Fruit fly (Drosophila melanogaster) whole organism, prepupa: ENCODE data around the gene Baldspot.

Experiments
- CG10669 ChIP-seq: fragments of 200-800 bp; sonication (Bioruptor generic); optimal IDR thresholded peaks from 3 replicates; lab custom pipeline; 2018; ENCODE audit warnings: missing biosample characterization, mild to moderate bottlenecking, missing genetic modification characterization, moderate library complexity
- CG11294 ChIP-seq: fragments of 200-800 bp; sonication (Bioruptor generic); IDR thresholded peaks from 2 replicates; pipeline ENCODE4 v1.3.6; 2022; ENCODE audit warnings: missing biosample characterization, missing genetic modification characterization
- CG11762 ChIP-seq: fragments of 200-800 bp; sonication (Bioruptor generic); optimal IDR thresholded peaks from 3 replicates; lab custom pipeline; 2016; ENCODE audit warnings: missing biosample characterization, missing genetic modification characterization; ENCODE audit not compliant: insufficient read depth
- CG11902 ChIP-seq: fragments of 200-800 bp; sonication (Bioruptor generic); optimal IDR thresholded peaks from 3 replicates; lab custom pipeline; 2016; ENCODE audit warnings: missing biosample characterization, missing genetic modification characterization
- CG15336 ChIP-seq: fragments of 200-800 bp; sonication (Bioruptor generic); IDR thresholded peaks from 2 replicates; pipeline ENCODE4 v1.3.6; 2022; ENCODE audit warnings: missing biosample characterization, missing genetic modification characterization
- CG16779 ChIP-seq: fragments of 200-800 bp; sonication (Bioruptor generic); optimal IDR thresholded peaks from 3 replicates; lab custom pipeline; 2017; ENCODE audit warnings: missing biosample characterization, mild to moderate bottlenecking, missing genetic modification characterization
- CG31627 ChIP-seq: fragments of 200-800 bp; sonication (Bioruptor generic); optimal IDR thresholded peaks from 3 replicates; lab custom pipeline; 2016; ENCODE audit warnings: missing biosample characterization, missing genetic modification characterization
- CG4318 ChIP-seq: fragments of 200-800 bp; sonication (Bioruptor generic); optimal IDR thresholded peaks from 3 replicates; lab custom pipeline; 2017; ENCODE audit warnings: missing biosample characterization, mild to moderate bottlenecking, missing genetic modification characterization
- CG6163 ChIP-seq: fragments of 200-800 bp; sonication (Bioruptor generic); IDR thresholded peaks from 3 replicates; pipeline ENCODE4 v1.3.6; 2022; ENCODE audit warnings: missing biosample characterization, missing genetic modification characterization
- CG6276 ChIP-seq: fragments of 200-800 bp; sonication (Bioruptor generic); optimal IDR thresholded peaks from 2 replicates; lab custom pipeline; 2017; ENCODE audit warnings: missing biosample characterization, mild to moderate bottlenecking, missing genetic modification characterization
- CG6808 ChIP-seq: fragments of 200-800 bp; sonication (Bioruptor generic); optimal IDR thresholded peaks from 3 replicates; lab custom pipeline; 2017; ENCODE audit warnings: missing biosample characterization, missing genetic modification characterization, mild to moderate bottlenecking, moderate library complexity, missing genetic modification reagents
- CG6854 ChIP-seq: fragments of 200-800 bp; sonication (Bioruptor generic); optimal IDR thresholded peaks from 2 replicates; lab custom pipeline; 2017; ENCODE audit warnings: missing biosample characterization, mild to moderate bottlenecking, missing genetic modification characterization
- CG7368 ChIP-seq: fragments of 200-800 bp; sonication (Bioruptor generic); optimal IDR thresholded peaks from 3 replicates; lab custom pipeline; 2016; ENCODE audit warnings: missing biosample characterization, missing genetic modification characterization
- CG8119 ChIP-seq: fragments of 200-800 bp; sonication (Bioruptor generic); IDR thresholded peaks from 3 replicates; pipeline ENCODE4 v1.3.6; 2022; ENCODE audit warnings: missing biosample characterization, missing genetic modification characterization
- CG8319 ChIP-seq: fragments of 200-800 bp; sonication (Bioruptor generic); optimal IDR thresholded peaks from 3 replicates; lab custom pipeline; 2016; ENCODE audit warnings: missing biosample characterization, missing genetic modification characterization
- CG8632 ChIP-seq: fragments of 200-800 bp; sonication (Bioruptor generic); optimal IDR thresholded peaks from 3 replicates; lab custom pipeline; 2016; ENCODE audit warnings: missing biosample characterization, missing genetic modification characterization
- CG9139 ChIP-seq: fragments of 200-800 bp; sonication (Bioruptor generic); optimal IDR thresholded peaks from 3 replicates; lab custom pipeline; 2017; ENCODE audit warnings: missing biosample characterization, mild to moderate bottlenecking, missing genetic modification characterization
- Eip75B ChIP-seq: fragments of 200-800 bp; sonication (Bioruptor generic); optimal IDR thresholded peaks from 3 replicates; lab custom pipeline; 2016; ENCODE audit warnings: missing biosample characterization, missing genetic modification characterization
- Eip78C ChIP-seq: fragments of 200-800 bp; sonication (Bioruptor generic); peaks from one replicate; lab custom pipeline; 2016; ENCODE audit warnings: missing biosample characterization, missing genetic modification characterization
- Eip93F ChIP-seq: fragments of 200-800 bp; sonication (Bioruptor generic); optimal IDR thresholded peaks from 2 replicates; lab custom pipeline; 2016; ENCODE audit warnings: missing biosample characterization, mild to moderate bottlenecking, missing genetic modification characterization
- Ets96B ChIP-seq: fragments of 200-800 bp; optimal IDR thresholded peaks from 2 replicates; lab custom pipeline; 2019; ENCODE audit warnings: missing biosample characterization, mild to moderate bottlenecking, missing genetic modification characterization, moderate library complexity
- Gug ChIP-seq: fragments of 200-800 bp; sonication (Bioruptor generic); IDR thresholded peaks from 2 replicates; pipeline ENCODE4 v1.3.6; 2022; ENCODE audit warnings: missing biosample characterization, missing genetic modification characterization
- Hr38 ChIP-seq: sonication (Bioruptor generic); optimal IDR thresholded peaks from 2 replicates; lab custom pipeline; 2016; ENCODE audit warnings: missing biosample characterization, missing genetic modification characterization
- Hr4 ChIP-seq: fragments of 200-800 bp; sonication (Bioruptor generic); optimal IDR thresholded peaks from 3 replicates; lab custom pipeline; 2016; ENCODE audit warnings: missing biosample characterization, missing genetic modification characterization
- Lpt ChIP-seq: fragments of 200-800 bp; sonication (Bioruptor generic); optimal IDR thresholded peaks from 3 replicates; lab custom pipeline; 2016; ENCODE audit warnings: missing biosample characterization, missing genetic modification characterization
- Met ChIP-seq: fragments of 200-800 bp; sonication (Bioruptor generic); optimal IDR thresholded peaks from 3 replicates; lab custom pipeline; 2016; ENCODE audit warnings: missing biosample characterization, missing genetic modification characterization
- Smox ChIP-seq: fragments of 200-800 bp; sonication (Bioruptor generic); optimal IDR thresholded peaks from 3 replicates; lab custom pipeline; 2016; ENCODE audit warnings: missing biosample characterization, missing genetic modification characterization
- Sox102F ChIP-seq: fragments of 200-800 bp; sonication (Bioruptor generic); optimal IDR thresholded peaks from 2 replicates; lab custom pipeline; 2016; ENCODE audit warnings: missing biosample characterization, mild to moderate bottlenecking, missing genetic modification characterization
- Sox14 ChIP-seq: fragments of 200-800 bp; sonication (Bioruptor generic); optimal IDR thresholded peaks from 3 replicates; lab custom pipeline; 2016; ENCODE audit warnings: missing biosample characterization, missing genetic modification characterization
- Sox15 ChIP-seq: fragments of 200-800 bp; sonication (Bioruptor generic); optimal IDR thresholded peaks from 3 replicates; lab custom pipeline; 2016; ENCODE audit warnings: missing biosample characterization, missing genetic modification characterization
- acj6 ChIP-seq: fragments of 200-800 bp; sonication (Bioruptor generic); optimal IDR thresholded peaks from 3 replicates; lab custom pipeline; 2016; ENCODE audit warnings: missing biosample characterization, missing genetic modification characterization
- dac ChIP-seq: fragments of 200-800 bp; sonication (Bioruptor generic); optimal IDR thresholded peaks from 2 replicates; lab custom pipeline; 2017; ENCODE audit warnings: missing biosample characterization, mild to moderate bottlenecking, missing genetic modification characterization
- dsx ChIP-seq: fragments of 200-800 bp; optimal IDR thresholded peaks from 3 replicates; lab custom pipeline; 2019; ENCODE audit warnings: missing biosample characterization, mild to moderate bottlenecking, missing genetic modification characterization, moderate library complexity; ENCODE audit not compliant: poor library complexity, severe bottlenecking
- esn ChIP-seq: fragments of 200-800 bp; sonication (Bioruptor generic); optimal IDR thresholded peaks from 2 replicates; lab custom pipeline; 2016; ENCODE audit warnings: missing biosample characterization, mild to moderate bottlenecking, missing genetic modification characterization, moderate library complexity
- fd59A ChIP-seq: fragments of 200-800 bp; sonication (Bioruptor generic); optimal IDR thresholded peaks from 2 replicates; lab custom pipeline; 2017; ENCODE audit warnings: missing biosample characterization, mild to moderate bottlenecking, missing genetic modification characterization, missing genetic modification reagents
- fd85E ChIP-seq: fragments of 200-800 bp; sonication (Bioruptor generic); optimal IDR thresholded peaks from 3 replicates; lab custom pipeline; 2016; ENCODE audit warnings: missing biosample characterization, missing genetic modification characterization
- fkh ChIP-seq: fragments of 200-800 bp; sonication (Bioruptor generic); optimal IDR thresholded peaks from 3 replicates; lab custom pipeline; 2017; ENCODE audit warnings: missing biosample characterization, mild to moderate bottlenecking, missing genetic modification characterization, moderate library complexity
- lz ChIP-seq: fragments of 200-800 bp; sonication (Bioruptor generic); optimal IDR thresholded peaks from 3 replicates; lab custom pipeline; 2016; ENCODE audit warnings: missing biosample characterization, missing genetic modification characterization
- net ChIP-seq: fragments of 200-800 bp; sonication (Bioruptor generic); optimal IDR thresholded peaks from 3 replicates; lab custom pipeline; 2016; ENCODE audit warnings: missing biosample characterization, missing genetic modification characterization
- pdm3 ChIP-seq: fragments of 200-800 bp; sonication (Bioruptor generic); optimal IDR thresholded peaks from 3 replicates; lab custom pipeline; 2016; ENCODE audit warnings: missing biosample characterization, missing genetic modification characterization
- spab ChIP-seq: fragments of 200-800 bp; sonication (Bioruptor generic); optimal IDR thresholded peaks from 2 replicates; lab custom pipeline; 2017; ENCODE audit warnings: missing biosample characterization, mild to moderate bottlenecking, missing genetic modification characterization, missing genetic modification reagents
- svp ChIP-seq: fragments of 200-800 bp; sonication (Bioruptor generic); peaks from one replicate; lab custom pipeline; 2016; ENCODE audit warnings: missing biosample characterization, missing genetic modification characterization
- vri ChIP-seq: fragments of 200-800 bp; sonication (Bioruptor generic); optimal IDR thresholded peaks from 3 replicates; lab custom pipeline; 2016; ENCODE audit warnings: missing biosample characterization, mild to moderate bottlenecking, missing genetic modification characterization

The Baldspot gene

DNA sequence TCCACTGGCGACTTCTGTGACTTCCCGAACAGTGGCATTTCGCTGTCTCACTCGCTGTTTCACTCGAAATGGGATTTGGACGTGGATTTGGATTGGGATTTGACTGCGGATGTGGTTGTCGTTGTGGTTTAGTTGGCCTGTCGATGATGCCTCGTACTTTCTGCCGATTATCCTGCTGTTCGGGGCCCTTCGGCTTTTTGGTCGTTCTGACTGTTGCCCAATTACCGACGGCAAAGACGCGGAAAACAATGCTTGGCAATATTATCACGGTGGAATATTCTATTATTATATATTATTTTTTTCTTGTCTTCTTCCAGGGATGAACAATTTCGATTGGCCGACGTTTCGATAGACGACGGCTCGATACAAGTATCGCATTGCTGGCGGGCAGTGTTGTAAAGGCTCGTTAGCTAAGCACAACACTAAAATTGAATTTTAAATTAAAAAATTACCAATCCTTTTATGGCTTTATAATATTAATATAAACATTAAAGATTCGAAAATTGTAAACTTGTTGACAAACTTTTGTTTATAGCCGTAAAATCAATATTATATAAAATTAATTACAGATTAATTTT is 46.2 kb downstream of the Baldspot start, which contains the start of gene Mo25 (continued):
- peak; percentile 12 for TF ChIP-seq CG31627 (GFP tag; lab: Kevin White, UChicago)
- TF ChIP-seq Sox102F: peak; percentile 67
- peak; percentile 24 for TF ChIP-seq pdm3 (GFP tag; lab: Kevin White, UChicago)
- peak; percentile 57 for TF ChIP-seq vri (GFP tag; lab: Kevin White, UChicago)
- no peak for TF ChIP-seq CG9139 (GFP tag; lab: Kevin White, UChicago)
- no peak for TF ChIP-seq spab (GFP tag; lab: Kevin White, UChicago)
- no peak for TF ChIP-seq CG11902 (GFP tag; lab: Kevin White, UChicago)
- TF ChIP-seq Eip75B (GFP tag; lab: Kevin White, UChicago): no peak
- TF ChIP-seq Eip93F (GFP tag; lab: Kevin White, UChicago): peak; percentile 59
- peak; percentile 57 for TF ChIP-seq esn (GFP tag; lab: Kevin White, UChicago)

DNA sequence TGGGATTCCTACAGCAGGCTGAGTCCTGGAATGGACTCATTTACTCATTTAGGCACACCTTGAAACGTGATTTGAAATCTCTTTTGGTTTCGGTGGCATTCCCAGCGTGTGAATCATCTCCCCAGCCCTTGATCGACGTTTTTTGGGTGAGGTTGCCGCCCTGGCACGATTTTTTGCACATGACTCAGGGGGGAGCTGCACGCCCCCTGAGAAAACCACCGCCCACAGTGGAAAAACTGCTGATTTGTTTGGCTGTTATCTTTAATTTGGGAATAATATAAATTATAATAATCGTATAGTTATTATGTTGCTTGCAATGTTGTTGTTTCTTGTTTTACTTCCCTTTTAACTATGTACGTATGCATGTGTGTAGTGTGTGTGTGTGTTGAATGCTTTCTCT is 48.4 kb downstream of the Baldspot start:
- TF ChIP-seq Sox14 (GFP tag; lab: Kevin White, UChicago) (peak; percentile 34), Hr4 (GFP tag; lab: Kevin White, UChicago) (peak; percentile 23), CG31627 (GFP tag; lab: Kevin White, UChicago) (peak; percentile 14), Sox15 (GFP tag; lab: Kevin White, UChicago) (no peak), acj6 (GFP tag; lab: Kevin White, UChicago) (peak; percentile 2), CG6808 (GFP tag; lab: Kevin White, UChicago) (no peak), Met (GFP tag; lab: Kevin White, UChicago) (peak; percentile 1), CG10669 (GFP tag; lab: Kevin White, UChicago) (no peak), CG6163 (GFP tag; lab: Robert Waterston, UW) (no peak), Eip78C (GFP tag; lab: Kevin White, UChicago) (peak; percentile 53), CG11294 (GFP tag; lab: Robert Waterston, UW) (no peak), svp (GFP tag; lab: Kevin White, UChicago) (peak; percentile 79), CG11902 (GFP tag; lab: Kevin White, UChicago) (no peak), CG15336 (GFP tag; lab: Robert Waterston, UW) (peak; percentile 14; the same call in 1 of the 2 replicates), Lpt (GFP tag; lab: Kevin White, UChicago) (no peak), Sox102F (peak; percentile 21), Eip93F (GFP tag; lab: Kevin White, UChicago) (peak; percentile 3), esn (GFP tag; lab: Kevin White, UChicago) (peak; percentile 26)

- TF ChIP-seq CG16779 (tag; lab: Kevin White, UChicago) (no peak), Smox (GFP tag; lab: Kevin White, UChicago) (peak; percentile 85), Hr38 (GFP tag; lab: Kevin White, UChicago) (no peak), fkh (peak; percentile 42), svp (GFP tag; lab: Kevin White, UChicago) (peak; percentile 93), CG8632 (GFP tag; lab: Kevin White, UChicago) (peak; percentile 67), acj6 (GFP tag; lab: Kevin White, UChicago) (peak; percentile 80), CG6854 (no peak), Gug (peak; percentile 74), CG6163 (GFP tag; lab: Robert Waterston, UW) (peak; percentile 73), CG4318 (GFP tag; lab: Kevin White, UChicago) (no peak), CG31627 (GFP tag; lab: Kevin White, UChicago) (peak; percentile 89), CG8319 (GFP tag; lab: Kevin White, UChicago) (peak; percentile 53), Eip75B (GFP tag; lab: Kevin White, UChicago) (peak; percentile 76), CG10669 (GFP tag; lab: Kevin White, UChicago) (peak; percentile 69), fd59A (GFP tag; lab: Kevin White, UChicago) (peak; percentile 42), esn (GFP tag; lab: Kevin White, UChicago) (peak; percentile 90), lz (GFP tag; lab: Kevin White, UChicago) (peak; percentile 85), Sox102F (peak; percentile 81), Ets96B (tag; lab: Kevin White, UChicago) (peak; percentile 71), pdm3 (GFP tag; lab: Kevin White, UChicago) (peak; percentile 86), CG8119 (GFP tag; lab: Robert Waterston, UW) (peak; percentile 65; the same call in 2 of the 3 replicates), CG6276 (GFP tag; lab: Kevin White, UChicago) (no peak), Lpt (GFP tag; lab: Kevin White, UChicago) (peak; percentile 31), fd85E (GFP tag; lab: Kevin White, UChicago) (peak; percentile 10), Hr4 (GFP tag; lab: Kevin White, UChicago) (peak; percentile 81), Eip93F (GFP tag; lab: Kevin White, UChicago) (peak; percentile 64), net (GFP tag; lab: Kevin White, UChicago) (peak; percentile 62), CG6808 (GFP tag; lab: Kevin White, UChicago) (peak; percentile 56), CG9139 (GFP tag; lab: Kevin White, UChicago) (peak; percentile 16), dac (GFP tag; lab: Kevin White, UChicago) (peak; percentile 55), dsx (GFP tag; lab: Kevin White, UChicago) (peak; percentile 56), Sox15 (GFP tag; lab: Kevin White, UChicago) (peak; percentile 59), CG7368 (GFP tag; lab: Kevin White, UChicago) (peak; percentile 53), CG11762 (GFP tag; lab: Kevin White, UChicago) (peak; percentile 66)
Measured at dm6 chr3L:16612152-16612551, 49.3 kb downstream of the Baldspot start, which contains the start of gene CG4101. Gene CG4101, plus strand, starts transcription at chr3L:16612486.
